Worm (Caenorhabditis elegans): ENCODE data around the gene pqn-8.

DNA sequence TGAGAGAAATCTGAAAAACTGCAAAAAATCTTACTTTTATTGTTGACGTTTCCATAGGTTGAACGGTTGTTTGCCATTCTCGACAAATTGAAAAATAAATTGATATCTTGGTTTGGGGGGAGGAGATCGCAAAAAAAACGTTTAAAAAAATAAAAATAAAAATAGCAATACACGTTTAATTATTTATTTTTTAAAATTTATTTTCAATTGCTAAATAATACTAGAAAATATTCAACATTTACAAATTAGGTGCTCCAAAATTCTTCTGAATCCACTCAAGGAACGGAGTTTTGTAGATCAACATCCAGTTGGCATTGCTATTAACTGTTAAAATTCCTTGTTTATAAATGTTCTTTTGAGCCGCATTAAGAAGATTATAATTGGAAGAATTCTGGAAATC lies 42.2 kb upstream of the pqn-8 start, which contains the start of gene T16G12.7:
- TF ChIP-seq pag-3 (tag; optimal IDR thresholded peaks at IDR 0.05; ENCODE audit: borderline replicate concordance) (no peak), hlh-15 (tag; optimal IDR thresholded peaks at IDR 0.05) (no peak), fax-1 (tag; optimal IDR thresholded peaks at IDR 0.05) (no peak), T23F11.4 (GFP tag; optimal IDR thresholded peaks at IDR 0.05) (no peak), ama-1 (optimal IDR thresholded peaks at IDR 0.05) (no peak), nfya-1 (tag; optimal IDR thresholded peaks at IDR 0.05) (no peak), gmeb-2 (tag; optimal IDR thresholded peaks at IDR 0.05) (no peak), pqm-1 (tag; optimal IDR thresholded peaks at IDR 0.05) (no peak), pros-1 (tag; optimal IDR thresholded peaks at IDR 0.05) (no peak), npax-4 (tag; optimal IDR thresholded peaks at IDR 0.05) (no peak)

Data from whole organism, late embryonic.